Fruit fly (Drosophila melanogaster) whole organism, larva: ENCODE measurements around the gene CG14957.

ENCODE experiments used
- noc ChIP-seq: fragments of 200-800 bp; sonication (Bioruptor generic); optimal IDR thresholded peaks from 3 replicates; lab custom pipeline; 2019; ENCODE audit warnings: missing biosample characterization, mild to moderate bottlenecking, missing genetic modification characterization, moderate library complexity

The CG14957 gene

DNA sequence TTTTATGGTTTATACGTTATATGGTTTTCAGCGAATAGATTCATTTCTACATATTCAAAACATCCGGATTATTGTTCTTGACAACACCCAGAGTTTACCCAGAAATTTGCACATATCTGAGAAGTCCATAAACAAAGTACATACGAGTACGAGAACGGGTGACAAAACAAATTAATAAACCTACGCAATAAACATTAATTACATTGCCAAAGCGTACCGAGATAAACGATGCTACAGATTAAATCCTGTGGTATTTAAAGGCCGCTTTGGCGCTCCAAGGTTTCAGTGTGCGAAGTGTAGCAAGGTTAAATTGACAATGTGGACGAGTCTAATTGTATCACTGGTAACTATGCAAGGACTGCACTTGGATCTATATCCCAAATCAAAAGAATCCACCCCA lies at the start of gene CG14957:
TSS of gene CG14957 (plus strand) at position 301 of the 400 bp plus-strand sequence.
- TF ChIP-seq noc (tag; lab: Kevin White, UChicago) = peak; percentile 39

DNA sequence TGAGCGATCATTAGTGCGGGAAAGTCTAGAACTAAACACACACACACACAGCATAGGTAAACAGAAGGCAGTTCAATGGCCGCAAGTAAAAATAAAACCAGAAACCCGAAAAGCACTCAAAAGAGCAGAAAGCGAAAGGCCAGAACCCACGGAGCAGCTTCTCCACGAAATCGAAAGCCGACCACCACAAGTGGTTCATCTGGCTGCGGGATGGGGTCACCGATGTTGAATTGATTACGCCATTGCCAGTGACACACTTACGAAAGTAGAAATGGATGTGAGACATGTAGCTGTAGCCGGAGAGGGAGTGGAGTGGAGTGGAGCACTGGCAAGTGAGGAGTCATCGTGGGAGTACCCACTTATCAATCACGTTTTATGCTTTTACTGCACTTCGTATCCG lies 46.0 kb upstream of the CG14957 start:
- no peak for TF ChIP-seq noc (tag; lab: Kevin White, UChicago)

DNA sequence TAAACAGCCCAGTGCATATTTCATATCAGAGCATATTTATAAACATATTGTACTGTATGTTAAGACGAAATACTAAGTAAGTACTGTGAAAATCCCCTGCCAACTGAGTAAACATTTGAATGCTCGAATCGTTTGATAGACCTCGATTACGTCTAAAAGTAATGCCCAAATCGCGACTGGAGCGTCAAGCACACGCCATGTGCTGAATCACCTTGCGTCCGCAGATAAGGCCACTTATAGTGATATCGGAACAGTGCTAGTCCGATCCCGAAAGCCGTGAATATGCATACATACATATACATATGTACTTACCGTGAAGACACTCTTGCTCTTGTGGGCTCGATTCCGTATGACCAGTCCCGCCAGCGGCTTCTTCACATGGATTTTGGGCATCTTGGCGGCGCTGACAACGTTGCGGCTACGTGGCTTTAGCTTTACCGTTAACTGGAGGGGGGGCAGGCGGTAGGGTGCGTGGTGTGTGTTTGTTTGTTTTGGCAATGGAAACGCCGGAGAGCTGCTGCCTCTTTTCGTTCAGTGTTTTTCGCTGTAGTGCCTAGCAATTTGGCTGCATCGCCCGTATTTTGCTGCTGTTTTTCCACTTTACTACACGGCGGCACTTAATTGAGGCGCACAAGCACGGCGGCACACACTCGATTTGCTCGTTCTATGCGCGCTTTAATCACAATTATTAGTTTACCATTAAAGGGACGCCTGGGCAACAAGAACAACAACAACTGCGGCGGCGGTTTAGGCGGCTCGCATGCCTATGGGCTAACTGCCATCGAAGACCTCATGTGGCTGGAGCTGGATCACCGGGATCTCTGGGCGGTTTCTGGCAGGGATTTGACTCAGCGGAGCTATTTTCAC lies 44.6 kb upstream of the CG14957 start:
- TF ChIP-seq noc (tag; lab: Kevin White, UChicago) = no peak

DNA sequence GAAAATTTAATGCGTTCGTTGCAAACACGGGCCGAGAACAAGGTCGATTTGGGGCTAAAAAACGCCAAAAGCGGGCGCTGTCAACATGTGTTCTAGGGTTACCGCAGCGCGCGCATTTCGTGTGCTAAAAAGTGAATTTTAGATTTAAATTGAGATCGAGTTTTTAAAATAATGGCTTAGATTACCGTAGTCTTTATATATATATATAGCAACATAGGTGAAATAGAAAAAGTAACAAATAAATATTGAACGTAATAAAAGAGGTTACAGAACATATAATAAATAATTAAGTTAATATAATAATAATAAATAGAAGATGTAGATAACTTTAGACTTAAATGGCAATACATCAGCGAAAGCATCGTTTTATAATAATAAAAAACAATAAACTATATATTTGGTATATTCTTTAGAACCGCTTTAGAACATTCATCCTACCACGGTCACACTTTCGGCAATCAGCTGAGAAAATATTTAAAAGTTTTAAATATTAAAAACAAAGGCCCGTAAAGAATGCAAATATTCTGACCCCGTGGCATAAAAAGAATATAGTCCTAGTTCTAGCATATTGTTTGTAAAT lies 43.9 kb upstream of the CG14957 start, which contains the start of the genes CG11537 and Alg2:
TSS of gene CG11537 (minus strand) at position 75 of the 580 bp plus-strand sequence.
TSS of gene Alg2 (plus strand) at position 426 of the 580 bp plus-strand sequence.
- no peak for TF ChIP-seq noc (tag; lab: Kevin White, UChicago)

DNA sequence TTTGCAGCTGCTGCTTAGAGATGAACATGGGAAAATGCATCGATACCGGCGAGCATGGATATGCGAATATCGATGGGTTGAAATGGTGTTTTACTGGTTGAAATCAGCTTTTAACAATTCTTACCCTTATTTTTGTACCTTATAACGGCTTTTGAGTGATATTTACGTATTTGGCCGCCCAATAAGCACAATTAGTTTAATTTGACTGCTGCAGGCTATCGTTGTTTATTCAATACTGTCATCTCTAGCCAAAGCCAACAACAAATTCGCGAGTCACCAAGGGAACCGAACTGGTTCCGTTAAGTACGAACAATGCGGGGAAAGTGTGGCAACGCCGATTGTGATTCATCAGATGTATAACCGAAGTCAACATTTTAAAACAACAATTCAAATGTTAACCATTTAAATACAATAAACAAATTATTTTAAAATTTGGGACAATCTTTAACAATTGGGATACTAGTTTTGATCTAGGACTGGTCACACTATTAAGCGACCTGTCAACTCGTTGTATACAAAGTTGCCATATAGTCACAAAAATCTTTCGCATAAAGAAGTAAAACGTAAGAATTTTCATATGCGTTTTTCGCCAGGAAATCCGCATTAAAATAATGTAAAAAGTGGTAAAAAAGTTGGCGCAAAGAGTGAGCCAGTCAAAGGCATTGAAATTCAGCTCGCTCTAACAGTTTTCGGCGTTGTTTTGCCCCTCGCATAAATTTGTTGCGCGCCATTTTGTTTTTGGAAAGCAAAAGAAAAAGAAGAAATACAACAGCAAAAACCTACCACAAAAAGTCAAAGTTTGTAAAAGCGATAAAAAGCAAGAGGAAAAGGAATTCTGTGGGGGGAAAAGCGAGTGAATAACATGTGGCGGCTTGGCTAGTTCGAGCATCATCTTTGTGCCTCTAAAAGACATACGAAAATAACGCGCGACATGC lies 39.0 kb upstream of the CG14957 start, which contains the start of the genes Usp5 and BtbVII:
TSS of gene Usp5 (minus strand) at position 234 of the 935 bp plus-strand sequence.
TSS of gene BtbVII (plus strand) at position 522 of the 935 bp plus-strand sequence.
- peak; percentile 37 for TF ChIP-seq noc (tag; lab: Kevin White, UChicago)

DNA sequence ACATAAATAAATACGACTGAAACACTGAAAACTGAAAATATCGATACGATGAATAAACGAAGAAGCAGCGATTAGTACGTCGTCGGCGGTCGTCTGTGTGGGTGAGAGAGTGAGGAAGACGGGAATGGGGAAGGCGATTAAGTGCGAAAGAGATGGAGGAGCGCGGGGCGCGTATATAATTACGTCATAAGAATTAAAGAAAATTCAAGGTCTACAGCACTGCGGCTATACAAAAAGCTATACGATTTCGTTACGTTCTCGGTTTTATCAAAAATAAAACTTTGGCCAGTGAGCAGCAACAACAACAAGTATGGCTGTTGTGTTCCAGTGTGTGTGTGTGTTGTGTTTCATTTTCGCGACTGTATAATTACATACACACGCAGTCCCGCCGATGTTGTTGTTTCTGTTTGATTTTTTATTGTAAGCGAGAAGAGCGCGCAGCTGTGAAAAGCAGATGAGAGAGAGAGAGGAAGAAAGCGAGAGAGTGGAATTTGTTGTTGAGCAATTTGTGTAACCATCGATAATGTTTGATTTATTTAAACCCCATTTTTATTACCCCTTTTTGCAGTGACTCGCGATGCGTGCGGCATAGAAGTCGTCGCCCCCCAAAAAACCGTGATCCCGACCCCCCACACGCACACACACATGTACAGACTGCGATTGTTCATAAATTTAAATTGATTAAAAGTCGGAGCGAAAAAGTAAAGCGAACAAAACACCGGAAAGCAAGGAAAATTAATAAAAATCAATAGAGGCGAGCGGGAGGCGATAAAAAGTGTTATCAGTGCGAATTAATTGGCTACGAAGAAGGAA lies 38.1 kb upstream of the CG14957 start:
- TF ChIP-seq noc (tag; lab: Kevin White, UChicago) = peak; percentile 60

DNA sequence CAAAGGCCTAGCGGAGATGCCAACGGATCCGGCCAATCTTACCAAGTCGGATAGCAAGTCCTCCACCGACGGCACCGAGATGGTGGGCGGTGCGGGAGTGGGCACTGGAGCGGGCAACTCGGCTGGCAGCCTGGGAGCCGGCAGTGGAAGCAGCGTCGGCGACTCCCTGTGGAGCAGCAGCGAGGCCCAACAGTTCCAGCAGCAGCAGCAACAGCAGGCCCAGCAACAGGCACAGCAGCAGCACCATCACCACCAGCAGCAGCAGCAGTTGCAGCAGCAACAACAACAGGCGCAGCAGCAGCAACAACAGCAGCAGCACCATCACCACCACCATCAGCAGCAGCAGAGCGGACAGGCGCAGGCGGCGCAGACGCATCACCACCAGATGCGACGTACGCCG lies 37.0 kb upstream of the CG14957 start:
- TF ChIP-seq noc (tag; lab: Kevin White, UChicago) = no peak

DNA sequence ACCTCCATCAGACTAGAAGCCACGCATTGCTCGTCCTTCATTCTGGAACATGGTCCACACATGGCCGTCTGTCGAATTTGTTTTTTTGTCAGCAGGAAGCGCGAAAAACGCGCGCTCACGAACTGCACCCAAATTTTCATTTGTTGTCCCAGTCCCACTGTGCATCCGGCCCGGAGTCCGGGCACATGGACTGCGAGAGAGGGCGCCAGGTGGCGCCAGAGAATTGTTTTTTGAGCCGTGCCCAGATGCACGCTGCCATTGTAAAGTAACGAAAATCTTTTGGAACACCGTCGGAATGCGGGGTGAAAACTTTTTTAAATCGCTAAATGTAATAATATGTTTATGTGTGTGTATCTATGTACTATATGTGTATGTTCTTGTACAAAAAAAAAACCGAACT lies 29.7 kb upstream of the CG14957 start:
- TF ChIP-seq noc (tag; lab: Kevin White, UChicago) = no peak

DNA sequence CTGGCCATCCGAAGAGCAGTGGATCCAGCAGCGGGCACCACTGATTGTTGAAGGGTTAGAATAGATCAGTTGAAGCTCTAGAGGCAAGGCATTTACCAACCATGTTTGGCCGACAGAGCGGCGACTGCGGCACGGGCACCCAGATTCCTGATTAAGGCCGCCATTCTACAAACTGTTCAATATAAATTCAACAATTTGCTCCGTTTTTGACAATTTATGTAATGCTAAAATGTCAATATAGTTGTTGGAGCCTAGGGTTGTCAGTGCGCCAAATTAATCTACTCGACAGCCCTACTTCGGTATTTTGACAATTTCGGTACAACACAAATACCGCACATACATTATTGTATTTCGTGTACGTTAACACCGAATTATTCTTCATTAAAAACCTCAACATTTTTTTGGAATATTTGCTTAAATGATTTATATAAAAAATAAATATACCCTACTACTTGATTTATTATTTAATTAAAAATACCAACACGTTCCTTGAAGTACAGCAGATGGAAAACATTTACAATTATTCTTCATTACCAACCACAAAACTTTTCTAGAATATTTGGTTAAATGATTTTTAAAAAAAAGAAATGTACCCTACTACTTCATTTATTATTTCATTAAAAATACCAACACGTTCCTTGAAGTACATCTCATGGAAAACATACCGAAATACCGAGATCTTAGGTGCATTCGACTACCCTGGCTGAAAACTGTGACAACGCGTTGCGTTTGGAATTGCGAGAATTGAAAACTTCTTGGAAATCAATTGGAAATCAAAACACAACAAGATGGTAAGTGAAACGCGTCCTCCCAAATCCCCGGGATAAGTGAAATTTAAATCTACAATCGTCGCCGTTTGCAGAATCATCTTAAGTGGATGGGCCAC lies 27.8 kb upstream of the CG14957 start, which contains the start of the genes ND-30 and CG15812:
TSS of gene ND-30 (minus strand) at position 270 of the 886 bp plus-strand sequence.
TSS of gene CG15812 (plus strand) at position 683 of the 886 bp plus-strand sequence.
- TF ChIP-seq noc (tag; lab: Kevin White, UChicago) = no peak

DNA sequence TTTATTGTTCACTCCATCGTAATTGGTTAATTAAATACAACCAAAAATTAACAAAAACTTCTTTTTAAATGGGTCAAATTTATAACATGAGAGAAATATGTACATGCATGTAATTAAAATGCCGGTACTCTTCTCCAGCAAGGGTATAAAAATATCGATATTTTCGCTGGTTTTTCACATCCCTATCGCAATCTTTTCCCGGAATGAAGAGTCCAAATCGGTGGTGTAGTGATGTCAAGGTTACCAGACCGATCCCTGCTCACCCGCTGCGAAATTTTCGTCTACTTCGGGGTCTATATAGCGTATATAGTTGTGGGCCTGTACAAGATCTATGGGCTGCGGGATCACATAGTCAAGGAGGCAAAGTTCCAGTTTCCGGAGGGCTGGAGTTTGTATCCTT lies 25.4 kb upstream of the CG14957 start, which contains the start of gene rasp:
TSS of gene rasp (plus strand) at position 213 of the 400 bp plus-strand sequence.
- TF ChIP-seq noc (tag; lab: Kevin White, UChicago) = no peak

DNA sequence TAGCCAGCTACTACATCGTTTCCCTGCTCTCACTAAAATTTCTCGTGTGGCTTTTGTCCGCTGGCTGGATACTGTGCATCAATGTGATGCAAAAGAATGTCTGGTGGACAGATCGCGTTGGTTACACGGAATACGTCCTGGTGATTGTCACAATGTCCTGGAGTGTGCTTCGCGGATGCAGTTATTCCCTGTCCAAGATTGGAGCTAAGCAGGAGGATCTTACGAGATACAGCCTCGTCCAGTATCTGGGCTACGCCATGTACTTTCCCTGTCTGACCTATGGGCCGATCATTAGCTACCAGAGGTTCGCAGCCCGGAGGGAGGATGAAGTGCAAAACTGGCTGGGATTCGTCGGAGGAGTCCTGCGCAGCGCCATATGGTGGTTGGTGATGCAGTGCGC lies 24.8 kb upstream of the CG14957 start:
- no peak for TF ChIP-seq noc (tag; lab: Kevin White, UChicago)

DNA sequence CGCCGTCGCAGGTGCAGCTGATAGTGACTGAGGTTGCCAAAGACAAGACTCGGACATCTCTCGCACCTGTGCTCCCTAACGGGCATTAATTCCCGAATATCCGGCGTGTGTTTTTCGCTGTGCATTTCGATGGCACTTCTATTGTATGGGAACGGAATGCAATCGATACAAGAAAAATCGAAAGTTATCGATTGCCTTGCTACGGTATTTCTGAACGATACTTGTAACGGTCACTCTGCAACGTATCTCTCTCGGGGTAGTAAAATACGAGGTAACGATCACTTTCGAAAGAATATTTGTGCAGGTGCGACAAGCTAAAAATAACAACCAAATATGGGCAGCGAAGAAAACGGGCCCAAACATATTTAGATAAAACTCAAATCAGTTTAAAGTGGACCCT lies 22.4 kb upstream of the CG14957 start, which contains the start of gene CG32280:
TSS of gene CG32280 (plus strand) at position 231 of the 400 bp plus-strand sequence.
- TF ChIP-seq noc (tag; lab: Kevin White, UChicago) = peak; percentile 36

DNA sequence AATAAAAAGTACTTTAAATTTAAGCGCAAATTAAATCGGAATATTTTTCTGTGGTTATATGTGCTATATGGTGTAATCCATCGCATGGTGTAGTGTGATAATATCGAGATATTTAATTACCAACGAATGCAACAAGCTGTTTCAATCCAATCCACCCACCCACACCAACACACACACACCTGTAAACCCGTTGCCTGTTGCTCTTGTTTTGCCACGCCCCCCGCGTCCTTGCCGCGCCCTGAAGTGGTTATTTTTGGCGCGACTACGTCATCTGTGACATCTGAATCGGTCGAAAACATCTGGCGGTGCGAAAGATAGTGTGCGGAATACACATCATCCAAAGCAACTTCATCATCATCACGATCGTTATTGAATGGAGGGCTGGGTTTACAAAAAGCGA lies 22.0 kb upstream of the CG14957 start:
- no peak for TF ChIP-seq noc (tag; lab: Kevin White, UChicago)
